Worm (Caenorhabditis elegans): ENCODE data around the gene fut-2.

Gene fut-2

ce11 chrV:6551707-6552390 is 23.8 kb downstream of the fut-2 start, which contains the start of gene twk-10:
twk-10 (plus strand) TSS chrV:6552340.
- TF ChIP-seq ceh-83 (GFP tag; optimal IDR thresholded peaks at IDR 0.05) (peak; percentile 48), lin-32 (GFP tag; optimal IDR thresholded peaks at IDR 0.05) (no peak), mls-2 (tag; optimal IDR thresholded peaks at IDR 0.05) (no peak), elt-1 (tag; optimal IDR thresholded peaks at IDR 0.05; ENCODE audit: borderline replicate concordance, insufficient read depth) (no peak), blmp-1 (tag; optimal IDR thresholded peaks at IDR 0.05) (no peak), M03D4.4 (tag; optimal IDR thresholded peaks at IDR 0.05) (peak; percentile 17), cnd-1 (tag; optimal IDR thresholded peaks at IDR 0.05) (peak; percentile 35), sem-2 (GFP tag; optimal IDR thresholded peaks at IDR 0.05) (peak; percentile 19), tbx-8 (GFP tag; optimal IDR thresholded peaks at IDR 0.05) (no peak), pha-4 (tag; optimal IDR thresholded peaks at IDR 0.05) (no peak), nhr-76 (tag; optimal IDR thresholded peaks at IDR 0.05) (no peak), ces-1 (GFP tag; optimal IDR thresholded peaks at IDR 0.05) (no peak), ztf-11 (tag; optimal IDR thresholded peaks at IDR 0.05) (no peak)

ce11 chrV:6549871-6550270 is 25.8 kb downstream of the fut-2 start, which contains the start of gene lipl-4:
lipl-4 (plus strand) TSS chrV:6550171.
- TF ChIP-seq sem-2 (GFP tag; optimal IDR thresholded peaks at IDR 0.05) = no peak
- no peak for TF ChIP-seq zip-8 (tag; optimal IDR thresholded peaks at IDR 0.05)
- TF ChIP-seq nhr-76 (tag; optimal IDR thresholded peaks at IDR 0.05) = no peak
- no peak for TF ChIP-seq hlh-1 (tag; optimal IDR thresholded peaks at IDR 0.05)
- TF ChIP-seq nhr-12 (tag; optimal IDR thresholded peaks at IDR 0.05) = no peak
- no peak for TF ChIP-seq lin-13 (tag; optimal IDR thresholded peaks at IDR 0.05)
- no peak for TF ChIP-seq ham-2 (GFP tag; optimal IDR thresholded peaks at IDR 0.05)
- no peak for TF ChIP-seq bed-3 (GFP tag; optimal IDR thresholded peaks at IDR 0.05)

- TF ChIP-seq hlh-1 (tag; optimal IDR thresholded peaks at IDR 0.05) (no peak), elt-3 (tag; optimal IDR thresholded peaks at IDR 0.05) (no peak), zip-8 (tag; optimal IDR thresholded peaks at IDR 0.05) (no peak), ztf-11 (tag; optimal IDR thresholded peaks at IDR 0.05) (no peak), nhr-237 (tag; optimal IDR thresholded peaks at IDR 0.05) (no peak), pha-4 (tag; optimal IDR thresholded peaks at IDR 0.05) (no peak), flh-1 (GFP tag; optimal IDR thresholded peaks at IDR 0.05) (no peak), M03D4.4 (tag; optimal IDR thresholded peaks at IDR 0.05) (no peak), snpc-4 (tag; optimal IDR thresholded peaks at IDR 0.05) (no peak), unc-120 (tag; optimal IDR thresholded peaks at IDR 0.05; ENCODE audit: poor library complexity, severe bottlenecking) (no peak), ham-2 (GFP tag; optimal IDR thresholded peaks at IDR 0.05) (no peak)
Measured at ce11 chrV:6549148-6549547, 26.5 kb downstream of the fut-2 start, which contains the start of gene K04A8.20. K04A8.20 (plus strand) TSS chrV:6549448.

ce11 chrV:6548309-6548708 is 27.4 kb downstream of the fut-2 start:
- TF ChIP-seq zip-8 (tag; optimal IDR thresholded peaks at IDR 0.05) (peak; percentile 9), ham-2 (GFP tag; optimal IDR thresholded peaks at IDR 0.05) (no peak)

ce11 chrV:6546450-6547171 is 29.1 kb downstream of the fut-2 start, which contains the start of gene dre-1:
dre-1 (minus strand) TSS chrV:6546500.
- TF ChIP-seq snpc-4 (tag; optimal IDR thresholded peaks at IDR 0.05) (no peak), elt-1 (tag; optimal IDR thresholded peaks at IDR 0.05; ENCODE audit: borderline replicate concordance, insufficient read depth) (no peak), sptf-1 (tag; optimal IDR thresholded peaks at IDR 0.05) (no peak), nhr-28 (tag; optimal IDR thresholded peaks at IDR 0.05) (no peak), zip-8 (tag; optimal IDR thresholded peaks at IDR 0.05) (no peak), unc-120 (tag; optimal IDR thresholded peaks at IDR 0.05; ENCODE audit: poor library complexity, severe bottlenecking) (no peak), drap-1 (GFP tag; optimal IDR thresholded peaks at IDR 0.05) (no peak), nhr-237 (tag; optimal IDR thresholded peaks at IDR 0.05) (no peak), nhr-2 (tag; optimal IDR thresholded peaks at IDR 0.05) (no peak), ceh-39 (tag; optimal IDR thresholded peaks at IDR 0.05) (no peak), ceh-83 (GFP tag; optimal IDR thresholded peaks at IDR 0.05) (no peak), nhr-76 (tag; optimal IDR thresholded peaks at IDR 0.05) (no peak), ces-1 (GFP tag; optimal IDR thresholded peaks at IDR 0.05) (no peak), lin-32 (GFP tag; optimal IDR thresholded peaks at IDR 0.05) (no peak)
